5 fruit fly cellular contexts compared by ENCODE assay signal in the genomic region with DNA sequence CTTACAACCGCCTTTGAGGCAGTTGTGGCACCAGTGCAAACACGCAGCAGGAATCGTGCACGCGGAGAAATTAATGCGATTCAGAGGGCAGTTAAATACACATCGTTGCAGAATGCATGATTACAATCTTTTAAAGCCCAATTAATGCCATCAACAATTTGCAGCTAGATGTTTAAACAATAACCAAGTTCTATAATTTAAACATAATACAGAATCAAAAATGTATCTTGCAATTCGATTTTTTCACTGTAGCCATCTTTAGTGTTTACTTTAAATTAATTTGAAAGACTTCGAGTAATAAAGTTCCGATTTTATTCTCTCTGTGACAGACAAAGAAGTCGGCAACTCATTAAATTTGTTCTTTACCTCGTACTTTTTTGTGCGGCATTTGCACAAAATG.
TF ChIP-seq lines count a peak whose summit lies in the region.

No protein-coding gene starts in this region.

- no peak for TF ChIP-seq CTCF in whole organism, embryonic (GFP tag; optimal IDR thresholded peaks at IDR 0.05; lab: Kevin White, UChicago)

TF ChIP-seq in whole organism, 6 proteins besides CTCF, POLR2A, EP300 and RAD21:
- TF ChIP-seq Dll (optimal IDR thresholded peaks at IDR 0.05; lab: Kevin White, UChicago), result peak; percentile 2
- no peak for TF ChIP-seq pan (optimal IDR thresholded peaks at IDR 0.05; lab: Kevin White, UChicago)
- no peak for TF ChIP-seq usp (GFP tag; optimal IDR thresholded peaks at IDR 0.05; lab: Kevin White, UChicago)

TF ChIP-seq in whole organism, embryonic, 481 proteins besides CTCF, POLR2A, EP300 and RAD21 (continues in another document):
- TF ChIP-seq Dad (GFP tag; optimal IDR thresholded peaks at IDR 0.05; lab: Kevin White, UChicago), result no peak
- no peak for TF ChIP-seq nerfin-2 (GFP tag; IDR thresholded peaks at IDR 0.05; lab: Robert Waterston, UW; ENCODE audit: partially characterized antibody)
- no peak for TF ChIP-seq HLH54F (GFP tag; optimal IDR thresholded peaks at IDR 0.05; lab: Kevin White, UChicago)
- TF ChIP-seq peb (GFP tag; IDR thresholded peaks at IDR 0.05; lab: Robert Waterston, UW), result no peak
- TF ChIP-seq fd3F (GFP tag; optimal IDR thresholded peaks at IDR 0.05; lab: Kevin White, UChicago), result no peak
- TF ChIP-seq bab2 (GFP tag; optimal IDR thresholded peaks at IDR 0.05; lab: Kevin White, UChicago), result no peak
- TF ChIP-seq CG14860 (GFP tag; IDR thresholded peaks at IDR 0.05; lab: Robert Waterston, UW; ENCODE audit: partially characterized antibody), result no peak
- no peak for TF ChIP-seq CG2116 (GFP tag; optimal IDR thresholded peaks at IDR 0.05; lab: Kevin White, UChicago)
- TF ChIP-seq unpg (GFP tag; optimal IDR thresholded peaks at IDR 0.05; lab: Kevin White, UChicago), result peak; percentile 3
- TF ChIP-seq Med (GFP tag; lab: Kevin White, UChicago), result peak; percentile 78
- TF ChIP-seq sna (GFP tag; IDR thresholded peaks at IDR 0.05; lab: Robert Waterston, UW; ENCODE audit: partially characterized antibody), result no peak
- TF ChIP-seq seq (GFP tag; IDR thresholded peaks at IDR 0.05; lab: Robert Waterston, UW), result no peak
- TF ChIP-seq ro (GFP tag; IDR thresholded peaks at IDR 0.05; lab: Robert Waterston, UW), result no peak
- TF ChIP-seq CG13296 (GFP tag; optimal IDR thresholded peaks at IDR 0.05; lab: Kevin White, UChicago), result no peak
- TF ChIP-seq oc (tag; optimal IDR thresholded peaks at IDR 0.05; lab: Kevin White, UChicago), result no peak
- TF ChIP-seq NFAT (GFP tag; IDR thresholded peaks at IDR 0.05; lab: Robert Waterston, UW), result no peak
- TF ChIP-seq pum (GFP tag; optimal IDR thresholded peaks at IDR 0.05; lab: Kevin White, UChicago), result no peak
- TF ChIP-seq CG3995 (GFP tag; optimal IDR thresholded peaks at IDR 0.05; lab: Kevin White, UChicago), result no peak
- TF ChIP-seq gcm2 (GFP tag; optimal IDR thresholded peaks at IDR 0.05; lab: Kevin White, UChicago), result no peak
- TF ChIP-seq Hey (tag; optimal IDR thresholded peaks at IDR 0.05; lab: Kevin White, UChicago), result no peak
- TF ChIP-seq dysf (GFP tag; IDR thresholded peaks at IDR 0.05; lab: Robert Waterston, UW), result no peak
- TF ChIP-seq Lhr (GFP tag; optimal IDR thresholded peaks at IDR 0.05; lab: Kevin White, UChicago), result no peak

TF ChIP-seq in whole organism, prepupa, 60 proteins besides CTCF, POLR2A, EP300 and RAD21 (continues in another document):
- TF ChIP-seq spab (GFP tag; optimal IDR thresholded peaks at IDR 0.05; lab: Kevin White, UChicago) (peak; percentile 88), esn (GFP tag; optimal IDR thresholded peaks at IDR 0.05; lab: Kevin White, UChicago) (peak; percentile 90), Eip93F (GFP tag; optimal IDR thresholded peaks at IDR 0.05; lab: Kevin White, UChicago) (peak; percentile 44), Ets96B (tag; optimal IDR thresholded peaks at IDR 0.05; lab: Kevin White, UChicago) (peak; percentile 91), CG8319 (GFP tag; optimal IDR thresholded peaks at IDR 0.05; lab: Kevin White, UChicago) (peak; percentile 80), ss (GFP tag; optimal IDR thresholded peaks at IDR 0.05; lab: Kevin White, UChicago) (peak; percentile 86 to 92), CG10631 (GFP tag; optimal IDR thresholded peaks at IDR 0.05; lab: Kevin White, UChicago) (peak; percentile 89), Smox (GFP tag; optimal IDR thresholded peaks at IDR 0.05; lab: Kevin White, UChicago) (peak; percentile 86), CG1621 (tag; optimal IDR thresholded peaks at IDR 0.05; lab: Kevin White, UChicago) (peak; percentile 90), pdm3 (GFP tag; optimal IDR thresholded peaks at IDR 0.05; lab: Kevin White, UChicago) (peak; percentile 88), achi (GFP tag; optimal IDR thresholded peaks at IDR 0.05; lab: Kevin White, UChicago) (peak; percentile 84), CG8632 (GFP tag; optimal IDR thresholded peaks at IDR 0.05; lab: Kevin White, UChicago) (peak; percentile 82), net (GFP tag; optimal IDR thresholded peaks at IDR 0.05; lab: Kevin White, UChicago) (peak; percentile 85), Hr38 (GFP tag; optimal IDR thresholded peaks at IDR 0.05; lab: Kevin White, UChicago) (no peak), Blimp-1 (GFP tag; optimal IDR thresholded peaks at IDR 0.05; lab: Kevin White, UChicago) (peak; percentile 55), Hr4 (GFP tag; optimal IDR thresholded peaks at IDR 0.05; lab: Kevin White, UChicago) (peak; percentile 69), fd85E (GFP tag; optimal IDR thresholded peaks at IDR 0.05; lab: Kevin White, UChicago) (peak; percentile 47), CG11902 (GFP tag; optimal IDR thresholded peaks at IDR 0.05; lab: Kevin White, UChicago) (peak; percentile 77), Met (GFP tag; optimal IDR thresholded peaks at IDR 0.05; lab: Kevin White, UChicago) (peak; percentile 93), fd59A (GFP tag; optimal IDR thresholded peaks at IDR 0.05; lab: Kevin White, UChicago) (peak; percentile 92), topi (GFP tag; optimal IDR thresholded peaks at IDR 0.05; lab: Kevin White, UChicago) (peak; percentile 91)

TF ChIP-seq in whole organism, pupa, 21 proteins besides CTCF, POLR2A, EP300 and RAD21:
- no peak; the same call in 1 of the 2 replicates for TF ChIP-seq CG12605 (GFP tag; IDR thresholded peaks at IDR 0.05; lab: Robert Waterston, UW)
- peak; percentile 90 for TF ChIP-seq CG34367 (tag; optimal IDR thresholded peaks at IDR 0.05; lab: Kevin White, UChicago)
- TF ChIP-seq CG9948 (tag; optimal IDR thresholded peaks at IDR 0.05; lab: Kevin White, UChicago), result peak; percentile 92
- TF ChIP-seq fd96Ca (GFP tag; IDR thresholded peaks at IDR 0.05; lab: Robert Waterston, UW), result peak; percentile 70
- TF ChIP-seq gl (tag; optimal IDR thresholded peaks at IDR 0.05; lab: Kevin White, UChicago), result peak; percentile 78
- TF ChIP-seq CG14655 (GFP tag; optimal IDR thresholded peaks at IDR 0.05; lab: Kevin White, UChicago), result peak; percentile 83
- TF ChIP-seq Snoo (tag; optimal IDR thresholded peaks at IDR 0.05; lab: Kevin White, UChicago), result peak; percentile 82
- peak; percentile 82 for TF ChIP-seq D1 (tag; optimal IDR thresholded peaks at IDR 0.05; lab: Kevin White, UChicago)
- TF ChIP-seq CG13204 (GFP tag; optimal IDR thresholded peaks at IDR 0.05; lab: Kevin White, UChicago), result peak; percentile 62
- no peak for TF ChIP-seq EcR (GFP tag; optimal IDR thresholded peaks at IDR 0.05; lab: Kevin White, UChicago)
- TF ChIP-seq CG15710 (tag; optimal IDR thresholded peaks at IDR 0.05; lab: Kevin White, UChicago), result peak; percentile 91
- peak; percentile 94 for TF ChIP-seq CG8159 (tag; optimal IDR thresholded peaks at IDR 0.05; lab: Kevin White, UChicago)
- peak; percentile 61; the same call in 2 of the 3 replicates for TF ChIP-seq CG4496 (GFP tag; IDR thresholded peaks at IDR 0.05; lab: Robert Waterston, UW)
- peak; percentile 88 for TF ChIP-seq Pif1A (GFP tag; optimal IDR thresholded peaks at IDR 0.05; lab: Kevin White, UChicago)
- TF ChIP-seq rn (GFP tag; IDR thresholded peaks at IDR 0.05; lab: Robert Waterston, UW), result 0 out of 2 replicates have a peak, but pooled peaks have one; percentile 27
- no peak for TF ChIP-seq CG32121 (GFP tag; IDR thresholded peaks at IDR 0.05; lab: Robert Waterston, UW)
- peak; percentile 75 for TF ChIP-seq Pif1B (GFP tag; optimal IDR thresholded peaks at IDR 0.05; lab: Kevin White, UChicago)
- no peak for TF ChIP-seq CG10348 (GFP tag; IDR thresholded peaks at IDR 0.05; lab: Robert Waterston, UW)
- TF ChIP-seq CG8301 (tag; optimal IDR thresholded peaks at IDR 0.05; lab: Kevin White, UChicago), result peak; percentile 78
- TF ChIP-seq Ets98B (GFP tag; IDR thresholded peaks at IDR 0.05; lab: Robert Waterston, UW), result peak; percentile 38; the same call in 1 of the 2 replicates
- peak; percentile 93 for TF ChIP-seq CG17806 (tag; optimal IDR thresholded peaks at IDR 0.05; lab: Kevin White, UChicago)

TF ChIP-seq in whole organism, wandering third instar larva, 38 proteins besides CTCF, POLR2A, EP300 and RAD21 (continues in another document):
- TF ChIP-seq dsf (GFP tag; optimal IDR thresholded peaks at IDR 0.05; lab: Kevin White, UChicago; ENCODE audit: borderline replicate concordance) (no peak), Rel (GFP tag; optimal IDR thresholded peaks at IDR 0.05; lab: Kevin White, UChicago) (no peak), Rel (tag; optimal IDR thresholded peaks at IDR 0.05; lab: Kevin White, UChicago) (no peak), CG32264 (GFP tag; optimal IDR thresholded peaks at IDR 0.05; lab: Kevin White, UChicago) (peak; percentile 40), Mio (GFP tag; optimal IDR thresholded peaks at IDR 0.05; lab: Kevin White, UChicago) (no peak), Jra (GFP tag; optimal IDR thresholded peaks at IDR 0.05; lab: Kevin White, UChicago) (no peak), dmrt93B (GFP tag; optimal IDR thresholded peaks at IDR 0.05; lab: Kevin White, UChicago) (peak; percentile 71), pan (optimal IDR thresholded peaks at IDR 0.05; lab: Kevin White, UChicago) (no peak), Dif (GFP tag; optimal IDR thresholded peaks at IDR 0.05; lab: Kevin White, UChicago; ENCODE audit: partially characterized antibody) (no peak), sage (GFP tag; optimal IDR thresholded peaks at IDR 0.05; lab: Kevin White, UChicago) (peak; percentile 59), Sp1 (GFP tag; optimal IDR thresholded peaks at IDR 0.05; lab: Kevin White, UChicago) (peak; percentile 75), OdsH (GFP tag; optimal IDR thresholded peaks at IDR 0.05; lab: Kevin White, UChicago) (peak; percentile 72), ey (GFP tag; optimal IDR thresholded peaks at IDR 0.05; lab: Kevin White, UChicago) (peak; percentile 72), tai (GFP tag; optimal IDR thresholded peaks at IDR 0.05; lab: Kevin White, UChicago) (peak; percentile 16), lola (GFP tag; optimal IDR thresholded peaks at IDR 0.05; lab: Kevin White, UChicago) (no peak), foxo (GFP tag; optimal IDR thresholded peaks at IDR 0.05; lab: Kevin White, UChicago) (peak in 1 of 2 experiments; percentile 85), psq (GFP tag; optimal IDR thresholded peaks at IDR 0.05; lab: Kevin White, UChicago) (peak; percentile 62), GATAd (GFP tag; optimal IDR thresholded peaks at IDR 0.05; lab: Kevin White, UChicago) (no peak), fru (GFP tag; optimal IDR thresholded peaks at IDR 0.05; lab: Kevin White, UChicago) (peak; percentile 86), woc (GFP tag; optimal IDR thresholded peaks at IDR 0.05; lab: Kevin White, UChicago) (peak; percentile 64), sv (GFP tag; optimal IDR thresholded peaks at IDR 0.05; lab: Kevin White, UChicago) (no peak), rgr (GFP tag; optimal IDR thresholded peaks at IDR 0.05; lab: Kevin White, UChicago) (peak; percentile 77), h (GFP tag; optimal IDR thresholded peaks at IDR 0.05; lab: Kevin White, UChicago) (peak; percentile 85), CG9705 (GFP tag; optimal IDR thresholded peaks at IDR 0.05; lab: Kevin White, UChicago) (peak; percentile 1), Hr78 (GFP tag; optimal IDR thresholded peaks at IDR 0.05; lab: Kevin White, UChicago) (no peak), Abd-B (GFP tag; optimal IDR thresholded peaks at IDR 0.05; lab: Kevin White, UChicago) (no peak), Myc (optimal IDR thresholded peaks at IDR 0.05; lab: Kevin White, UChicago) (no peak), brk (GFP tag; optimal IDR thresholded peaks at IDR 0.05; lab: Kevin White, UChicago) (peak; percentile 32)
